Worm (Caenorhabditis elegans) whole organism, early embryonic: Measurements from ENCODE around the gene F26D2.3.
"Not testable (repeated sequence)": the region's sequence is repeated elsewhere in the genome, so short reads cannot be mapped to it uniquely, and the experiment has no call there.

Experiments used
- B0310.2 ChIP-seq: sonication (generic microtip); optimal IDR thresholded peaks from 2 replicates; lab custom pipeline; 2016; ENCODE audit warnings: mild to moderate bottlenecking, missing genetic modification characterization, missing compliant biosample characterization
- F13C5.2 ChIP-seq: sonication (generic microtip); optimal IDR thresholded peaks from 2 replicates; lab custom pipeline; 2017; ENCODE audit warnings: mild to moderate bottlenecking, missing genetic modification characterization, inconsistent platforms, missing compliant biosample characterization
- aly-1 ChIP-seq: sonication (generic microtip); optimal IDR thresholded peaks from 2 replicates; lab custom pipeline; 2016; ENCODE audit warnings: missing genetic modification characterization, missing compliant biosample characterization
- ama-1 ChIP-seq: fragments of 150-350 bp; optimal IDR thresholded peaks from 2 replicates; lab custom pipeline; 2014
- ceh-13 ChIP-seq: fragments of 200-800 bp; sonication (Bioruptor generic); optimal IDR thresholded peaks from 2 replicates; lab custom pipeline; 2018; ENCODE audit warnings: mild to moderate bottlenecking, missing genetic modification characterization, missing compliant biosample characterization
- ceh-36 ChIP-seq: sonication (generic microtip); optimal IDR thresholded peaks from 2 replicates; lab custom pipeline; 2016; ENCODE audit warnings: missing genetic modification characterization, inconsistent platforms, missing compliant biosample characterization
- ets-7 ChIP-seq: sonication (generic microtip); optimal IDR thresholded peaks from 2 replicates; lab custom pipeline; 2016; ENCODE audit warnings: missing genotype, missing genetic modification characterization, missing compliant biosample characterization
- flt-1 ChIP-seq: fragments of 200-800 bp; sonication (Bioruptor generic); IDR thresholded peaks from 2 replicates; pipeline ENCODE4 v1.3.6; 2022; ENCODE audit warnings: missing genetic modification characterization, missing compliant biosample characterization
- hmbx-1 ChIP-seq: sonication (generic microtip); optimal IDR thresholded peaks from 2 replicates; lab custom pipeline; 2016; ENCODE audit warnings: mild to moderate bottlenecking, missing genetic modification characterization, missing compliant biosample characterization
- hmg-4 ChIP-seq: fragments of 200-800 bp; sonication (Bioruptor generic); optimal IDR thresholded peaks from 2 replicates; lab custom pipeline; 2018; ENCODE audit warnings: mild to moderate bottlenecking, missing genetic modification characterization, missing compliant biosample characterization
- hnd-1 ChIP-seq: sonication (generic microtip); optimal IDR thresholded peaks from 2 replicates; lab custom pipeline; 2016; ENCODE audit warnings: missing genetic modification characterization, missing compliant biosample characterization
- pes-1 ChIP-seq: fragments of 200-800 bp; sonication (Bioruptor generic); IDR thresholded peaks from 2 replicates; pipeline ENCODE4 v1.3.6; 2022; ENCODE audit warnings: missing genetic modification reagents, missing genetic modification characterization, missing compliant biosample characterization
- scrt-1 ChIP-seq: fragments of 200-800 bp; sonication (Bioruptor generic); IDR thresholded peaks from 2 replicates; pipeline ENCODE4 v1.3.6; 2022; ENCODE audit warnings: missing genetic modification characterization, missing compliant biosample characterization
- sea-1 ChIP-seq: fragments of 200-800 bp; sonication (Bioruptor generic); conservative IDR thresholded peaks from 2 replicates; pipeline ENCODE4 v1.3.6; 2022; ENCODE audit warnings: missing genetic modification characterization, missing compliant biosample characterization
- tbx-11 ChIP-seq: fragments of 200-800 bp; sonication (Bioruptor generic); IDR thresholded peaks from 2 replicates; pipeline ENCODE4 v1.3.6; 2022; ENCODE audit warnings: missing genetic modification characterization, missing compliant biosample characterization
- tbx-37 ChIP-seq: fragments of 200-800 bp; sonication (Bioruptor generic); conservative IDR thresholded peaks from 2 replicates; pipeline ENCODE4 v1.3.6; 2022; ENCODE audit warnings: missing genetic modification reagents, missing genetic modification characterization, missing compliant biosample characterization
- tra-4 ChIP-seq: sonication (generic microtip); optimal IDR thresholded peaks from 2 replicates; lab custom pipeline; 2017; ENCODE audit warnings: missing genetic modification characterization, missing compliant biosample characterization

The F26D2.3 gene

DNA sequence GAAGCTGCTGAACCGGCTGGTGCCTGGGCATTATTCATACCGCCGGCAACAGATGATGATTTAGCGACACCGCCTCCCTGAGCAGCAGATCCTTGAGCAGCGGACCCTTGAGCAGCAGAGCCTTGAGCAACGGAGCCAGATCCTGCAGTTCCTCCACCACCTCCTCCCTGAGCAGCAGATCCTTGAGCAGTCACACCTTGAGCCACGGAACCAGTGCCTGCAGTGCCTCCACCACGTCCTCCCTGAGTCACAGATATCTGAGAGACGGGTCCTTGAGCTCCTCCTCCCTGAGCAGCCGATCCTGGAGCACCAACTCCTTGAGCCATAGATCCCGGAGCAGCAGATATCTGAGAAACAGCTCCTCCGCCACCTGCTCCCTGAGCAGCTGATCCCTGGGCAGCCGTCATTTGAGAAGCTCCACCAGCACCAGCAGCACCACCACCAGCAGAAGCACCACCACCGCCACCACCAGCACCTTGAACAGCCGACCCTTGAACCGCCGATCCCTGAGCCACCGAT, 31.3 kb upstream of the F26D2.3 start:
- no peak for TF ChIP-seq flt-1
- TF ChIP-seq scrt-1 (GFP tag; lab: Robert Waterston, UW) = no peak
- no peak for TF ChIP-seq ceh-13 (GFP tag; lab: Kevin White, UChicago)
- no peak for TF ChIP-seq aly-1
- TF ChIP-seq hnd-1 (tag; lab: Kevin White, UChicago) = no peak
- no peak for TF ChIP-seq ets-7 (tag; lab: Kevin White, UChicago)
- no peak for TF ChIP-seq hmg-4 (GFP tag; lab: Kevin White, UChicago)
- no peak for TF ChIP-seq F13C5.2 (tag; lab: Kevin White, UChicago)
- no peak for TF ChIP-seq tra-4 (tag; lab: Kevin White, UChicago)
- TF ChIP-seq sea-1 = no peak

DNA sequence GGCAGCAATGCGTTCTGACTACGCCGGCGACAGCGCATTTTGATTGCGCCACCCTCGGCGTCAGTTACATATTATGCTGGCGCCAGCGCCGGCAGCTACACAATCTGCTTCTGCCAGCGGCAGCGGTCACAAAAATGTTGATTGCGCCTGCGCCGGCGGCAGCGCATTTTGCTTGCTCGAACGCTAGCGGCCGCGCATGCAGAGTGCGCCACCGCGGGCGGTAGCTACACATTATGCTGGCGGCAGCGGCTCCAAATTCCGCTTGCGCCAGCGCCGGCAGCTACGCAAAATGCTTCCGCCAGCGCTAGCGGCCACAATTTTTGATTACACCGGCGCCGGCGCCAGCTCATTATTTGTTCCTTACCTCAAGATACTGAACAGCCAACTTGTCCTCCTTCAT, 30.6 kb upstream of the F26D2.3 start:
- TF ChIP-seq sea-1 = no peak
- no peak for TF ChIP-seq ets-7 (tag; lab: Kevin White, UChicago)
- TF ChIP-seq hnd-1 (tag; lab: Kevin White, UChicago) = no peak
- TF ChIP-seq hmg-4 (GFP tag; lab: Kevin White, UChicago) = no peak
- TF ChIP-seq aly-1 = no peak
- no peak for TF ChIP-seq hmbx-1
- TF ChIP-seq ama-1 (lab: Kevin White, UChicago) = no peak
- no peak for TF ChIP-seq ceh-13 (GFP tag; lab: Kevin White, UChicago)
- TF ChIP-seq F13C5.2 (tag; lab: Kevin White, UChicago) = no peak
- TF ChIP-seq scrt-1 (GFP tag; lab: Robert Waterston, UW) = no peak
- TF ChIP-seq ceh-36 = no peak
- no peak for TF ChIP-seq pes-1 (GFP tag; lab: Robert Waterston, UW)
- no peak for TF ChIP-seq flt-1
- no peak for TF ChIP-seq tbx-11
- TF ChIP-seq tbx-37 = no peak
- no peak for TF ChIP-seq B0310.2 (tag; lab: Kevin White, UChicago)
- no peak for TF ChIP-seq tra-4 (tag; lab: Kevin White, UChicago)

DNA sequence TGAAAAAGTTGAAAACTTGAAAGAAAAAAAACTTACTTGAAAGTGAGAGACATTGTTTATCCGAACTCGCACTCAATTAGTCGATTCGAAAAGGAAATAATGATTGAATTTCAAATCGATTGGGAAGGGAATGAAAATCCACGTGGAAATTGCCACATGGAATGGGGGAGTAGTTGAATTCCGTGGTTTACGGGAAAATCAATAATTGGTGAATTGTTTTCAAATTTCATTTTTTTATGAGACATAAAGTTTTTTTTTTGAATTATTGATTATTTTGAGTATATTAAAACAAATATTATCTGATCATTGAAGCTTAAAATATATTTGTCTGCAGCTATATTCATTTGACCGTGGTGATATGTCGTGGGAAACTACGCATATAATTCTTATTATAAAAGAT, 29.9 kb upstream of the F26D2.3 start, which contains the start of gene F13A7.1:
F13A7.1 (minus strand) TSS at position 101 of the 400 bp plus-strand sequence.
- TF ChIP-seq hnd-1 (tag; lab: Kevin White, UChicago) (no peak), ceh-36 (no peak), hmg-4 (GFP tag; lab: Kevin White, UChicago) (no peak), tbx-37 (no peak), B0310.2 (tag; lab: Kevin White, UChicago) (no peak), F13C5.2 (tag; lab: Kevin White, UChicago) (no peak), hmbx-1 (no peak), sea-1 (no peak), ama-1 (lab: Kevin White, UChicago) (no peak), scrt-1 (GFP tag; lab: Robert Waterston, UW) (no peak), tra-4 (tag; lab: Kevin White, UChicago) (no peak), ceh-13 (GFP tag; lab: Kevin White, UChicago) (no peak), flt-1 (no peak)

ce11 chrV:16382949-16383348, 24.8 kb upstream of the F26D2.3 start:
- TF ChIP-seq tbx-11 (no peak), flt-1 (no peak), ceh-13 (GFP tag; lab: Kevin White, UChicago) (no peak), tbx-37 (no peak), ets-7 (tag; lab: Kevin White, UChicago) (no peak), hnd-1 (tag; lab: Kevin White, UChicago) (no peak), B0310.2 (tag; lab: Kevin White, UChicago) (no peak), ama-1 (lab: Kevin White, UChicago) (no peak), tra-4 (tag; lab: Kevin White, UChicago) (no peak), pes-1 (GFP tag; lab: Robert Waterston, UW) (no peak)

DNA sequence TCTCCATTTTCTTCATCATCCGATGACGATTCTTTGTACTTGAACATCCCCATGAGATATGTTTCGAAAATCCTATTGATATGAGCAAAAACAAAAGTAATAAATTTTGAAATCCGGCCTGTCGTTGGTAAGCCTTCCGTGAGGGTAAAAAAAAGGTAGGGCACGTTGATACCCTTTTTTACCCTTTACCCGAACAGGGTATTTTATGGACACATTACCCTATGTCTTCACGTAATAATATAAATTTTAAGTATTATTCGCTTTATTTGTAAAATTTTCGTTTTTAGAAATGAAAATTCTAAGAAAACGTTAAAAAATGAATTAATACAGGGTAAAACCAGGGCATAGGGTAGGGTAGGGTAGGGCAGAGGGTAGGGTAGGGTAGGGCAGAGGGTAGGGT, 24.0 kb upstream of the F26D2.3 start, which contains the start of gene F13A7.7:
F13A7.7 (minus strand) TSS at position 101 of the 400 bp plus-strand sequence.
- not testable (repeated sequence) for TF ChIP-seq flt-1; hmbx-1; ceh-13 (GFP tag; lab: Kevin White, UChicago)

DNA sequence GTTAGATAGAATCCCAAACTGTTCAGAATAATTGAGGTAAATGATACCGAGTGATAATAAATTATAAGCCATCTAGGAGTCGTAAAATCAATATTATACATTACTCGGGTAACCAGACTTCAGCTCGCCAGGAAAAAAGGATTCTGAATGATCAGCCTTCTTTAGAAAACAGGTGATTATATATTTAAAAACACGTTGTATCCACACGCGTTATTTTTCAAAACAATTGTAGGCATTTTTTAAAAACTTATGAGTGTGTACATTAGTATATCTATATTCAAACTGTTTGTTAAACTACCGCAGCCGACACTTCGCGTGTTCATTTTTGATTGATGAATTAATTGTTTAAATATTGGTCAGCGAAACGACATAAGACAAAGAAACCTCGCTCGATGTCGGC, 19.5 kb upstream of the F26D2.3 start, which contains the start of gene sri-65:
sri-65 (minus strand) TSS at position 101 of the 400 bp plus-strand sequence.
- TF ChIP-seq tbx-11 = no peak
- TF ChIP-seq pes-1 (GFP tag; lab: Robert Waterston, UW) = no peak
- no peak for TF ChIP-seq B0310.2 (tag; lab: Kevin White, UChicago)
- no peak for TF ChIP-seq hmbx-1
- no peak for TF ChIP-seq flt-1
- no peak for TF ChIP-seq scrt-1 (GFP tag; lab: Robert Waterston, UW)

ce11 chrV:16390655-16391054, 17.1 kb upstream of the F26D2.3 start, which contains the start of gene gst-44:
TSS of gene gst-44 (plus strand) at chrV:16390891.
- TF ChIP-seq ceh-13 (GFP tag; lab: Kevin White, UChicago) (no peak), pes-1 (GFP tag; lab: Robert Waterston, UW) (no peak), flt-1 (no peak), ama-1 (lab: Kevin White, UChicago) (no peak), tbx-11 (no peak), scrt-1 (GFP tag; lab: Robert Waterston, UW) (no peak)

ce11 chrV:16393728-16394127, 14.0 kb upstream of the F26D2.3 start, which contains the start of gene srd-63:
TSS of gene srd-63 (minus strand) at chrV:16393828.
- TF ChIP-seq hnd-1 (tag; lab: Kevin White, UChicago) (no peak), ceh-36 (no peak)
